Worm (Caenorhabditis elegans) whole organism, early embryonic: ENCODE data around the gene F14H3.6.

Experiments
- B0310.2 ChIP-seq: sonication (generic microtip); optimal IDR thresholded peaks from 2 replicates; lab custom pipeline; 2016; ENCODE audit warnings: mild to moderate bottlenecking, missing genetic modification characterization, missing compliant biosample characterization
- F13C5.2 ChIP-seq: sonication (generic microtip); optimal IDR thresholded peaks from 2 replicates; lab custom pipeline; 2017; ENCODE audit warnings: mild to moderate bottlenecking, missing genetic modification characterization, inconsistent platforms, missing compliant biosample characterization
- aly-1 ChIP-seq: sonication (generic microtip); optimal IDR thresholded peaks from 2 replicates; lab custom pipeline; 2016; ENCODE audit warnings: missing genetic modification characterization, missing compliant biosample characterization
- ama-1 ChIP-seq: fragments of 150-350 bp; optimal IDR thresholded peaks from 2 replicates; lab custom pipeline; 2014
- ceh-13 ChIP-seq: fragments of 200-800 bp; sonication (Bioruptor generic); optimal IDR thresholded peaks from 2 replicates; lab custom pipeline; 2018; ENCODE audit warnings: mild to moderate bottlenecking, missing genetic modification characterization, missing compliant biosample characterization
- ceh-36 ChIP-seq: sonication (generic microtip); optimal IDR thresholded peaks from 2 replicates; lab custom pipeline; 2016; ENCODE audit warnings: missing genetic modification characterization, inconsistent platforms, missing compliant biosample characterization
- ets-7 ChIP-seq: sonication (generic microtip); optimal IDR thresholded peaks from 2 replicates; lab custom pipeline; 2016; ENCODE audit warnings: missing genotype, missing genetic modification characterization, missing compliant biosample characterization
- flt-1 ChIP-seq: fragments of 200-800 bp; sonication (Bioruptor generic); IDR thresholded peaks from 2 replicates; pipeline ENCODE4 v1.3.6; 2022; ENCODE audit warnings: missing genetic modification characterization, missing compliant biosample characterization
- hmbx-1 ChIP-seq: sonication (generic microtip); optimal IDR thresholded peaks from 2 replicates; lab custom pipeline; 2016; ENCODE audit warnings: mild to moderate bottlenecking, missing genetic modification characterization, missing compliant biosample characterization
- hmg-4 ChIP-seq: fragments of 200-800 bp; sonication (Bioruptor generic); optimal IDR thresholded peaks from 2 replicates; lab custom pipeline; 2018; ENCODE audit warnings: mild to moderate bottlenecking, missing genetic modification characterization, missing compliant biosample characterization
- hnd-1 ChIP-seq: sonication (generic microtip); optimal IDR thresholded peaks from 2 replicates; lab custom pipeline; 2016; ENCODE audit warnings: missing genetic modification characterization, missing compliant biosample characterization
- pes-1 ChIP-seq: fragments of 200-800 bp; sonication (Bioruptor generic); IDR thresholded peaks from 2 replicates; pipeline ENCODE4 v1.3.6; 2022; ENCODE audit warnings: missing genetic modification reagents, missing genetic modification characterization, missing compliant biosample characterization
- scrt-1 ChIP-seq: fragments of 200-800 bp; sonication (Bioruptor generic); IDR thresholded peaks from 2 replicates; pipeline ENCODE4 v1.3.6; 2022; ENCODE audit warnings: missing genetic modification characterization, missing compliant biosample characterization
- sea-1 ChIP-seq: fragments of 200-800 bp; sonication (Bioruptor generic); conservative IDR thresholded peaks from 2 replicates; pipeline ENCODE4 v1.3.6; 2022; ENCODE audit warnings: missing genetic modification characterization, missing compliant biosample characterization
- tbx-11 ChIP-seq: fragments of 200-800 bp; sonication (Bioruptor generic); IDR thresholded peaks from 2 replicates; pipeline ENCODE4 v1.3.6; 2022; ENCODE audit warnings: missing genetic modification characterization, missing compliant biosample characterization
- tbx-37 ChIP-seq: fragments of 200-800 bp; sonication (Bioruptor generic); conservative IDR thresholded peaks from 2 replicates; pipeline ENCODE4 v1.3.6; 2022; ENCODE audit warnings: missing genetic modification reagents, missing genetic modification characterization, missing compliant biosample characterization
- tra-4 ChIP-seq: sonication (generic microtip); optimal IDR thresholded peaks from 2 replicates; lab custom pipeline; 2017; ENCODE audit warnings: missing genetic modification characterization, missing compliant biosample characterization

F14H3.6 gene

DNA sequence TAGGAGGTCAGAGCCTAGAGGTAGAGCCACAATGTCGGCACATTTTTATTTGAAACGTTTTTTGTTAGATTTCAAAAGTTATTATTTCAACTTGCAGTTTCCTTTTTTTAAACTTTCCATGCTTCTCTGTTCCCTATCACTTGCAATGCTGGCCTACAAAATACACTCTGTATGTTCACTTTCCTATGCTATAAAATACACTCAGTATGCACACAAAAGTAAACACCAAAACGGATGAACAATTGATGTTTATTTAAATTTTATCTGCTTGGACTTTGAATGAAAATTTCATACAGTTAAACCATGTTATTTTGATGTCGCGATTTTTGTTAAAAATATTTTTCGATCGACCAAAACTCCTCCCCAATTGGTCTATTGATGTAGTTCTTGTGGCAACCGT lies 22.0 kb upstream of the F14H3.6 start:
- TF ChIP-seq hnd-1 (tag; lab: Kevin White, UChicago): no peak
- TF ChIP-seq ets-7 (tag; lab: Kevin White, UChicago): no peak
- no peak for TF ChIP-seq scrt-1 (GFP tag; lab: Robert Waterston, UW)
- no peak for TF ChIP-seq tbx-11
- no peak for TF ChIP-seq ama-1 (lab: Kevin White, UChicago)
- TF ChIP-seq B0310.2 (tag; lab: Kevin White, UChicago): no peak
- TF ChIP-seq hmg-4 (GFP tag; lab: Kevin White, UChicago): no peak
- no peak for TF ChIP-seq ceh-13 (GFP tag; lab: Kevin White, UChicago)
- no peak for TF ChIP-seq pes-1
- no peak for TF ChIP-seq aly-1 (tag; lab: Kevin White, UChicago)
- TF ChIP-seq ceh-36 (tag; lab: Kevin White, UChicago): no peak
- TF ChIP-seq tbx-37: no peak
- TF ChIP-seq F13C5.2 (tag; lab: Kevin White, UChicago): no peak
- no peak for TF ChIP-seq flt-1 (GFP tag; lab: Robert Waterston, UW)

DNA sequence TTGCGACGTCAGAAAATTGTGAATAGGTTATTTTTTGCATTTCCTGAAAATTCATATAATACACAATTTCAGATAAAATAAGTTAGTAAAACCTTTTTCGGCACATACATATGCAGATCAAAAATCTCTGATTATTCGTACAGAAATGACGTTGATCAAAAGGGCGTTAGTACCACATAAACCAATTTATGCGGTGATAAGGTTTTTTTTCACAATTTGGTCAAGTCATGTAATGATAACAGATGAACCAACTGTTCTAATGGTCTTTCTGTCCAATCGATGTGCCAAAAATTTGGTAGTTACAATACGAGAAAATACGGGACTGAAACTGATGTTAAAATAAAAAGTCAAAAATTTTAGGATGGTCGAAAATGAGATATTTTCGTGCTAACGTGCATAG lies 21.3 kb upstream of the F14H3.6 start:
- TF ChIP-seq hmbx-1 (tag; lab: Kevin White, UChicago) (no peak), flt-1 (GFP tag; lab: Robert Waterston, UW) (no peak), hnd-1 (tag; lab: Kevin White, UChicago) (no peak)

DNA sequence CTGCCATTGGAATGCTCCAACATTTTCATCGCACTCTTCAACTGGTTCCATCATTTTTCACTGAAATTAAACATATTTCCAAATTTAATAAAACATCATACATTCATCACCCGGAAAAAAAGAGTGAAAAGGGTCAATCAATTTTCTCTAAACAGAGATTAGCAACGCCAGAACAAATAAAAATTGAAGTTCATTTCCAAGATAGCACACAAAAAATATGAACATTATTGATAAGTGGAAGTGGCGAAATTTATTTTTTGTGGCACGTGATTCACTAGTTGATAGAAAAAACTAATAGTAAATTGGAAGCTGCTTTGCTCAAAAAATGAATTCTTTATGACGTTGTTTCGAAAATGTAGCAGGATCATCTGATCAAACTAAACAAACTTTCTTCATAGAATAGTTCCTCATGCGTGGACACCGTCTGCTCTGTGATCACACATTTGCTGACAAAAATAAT lies 16.6 kb upstream of the F14H3.6 start, which contains the start of the genes F14H3.12 and srj-29:
Gene F14H3.12, minus strand, starts transcription at position 74 of the 460 bp plus-strand sequence.
Gene srj-29, plus strand, starts transcription at position 410 of the 460 bp plus-strand sequence.
- TF ChIP-seq aly-1 (tag; lab: Kevin White, UChicago) (no peak), ets-7 (tag; lab: Kevin White, UChicago) (no peak), tra-4 (tag; lab: Kevin White, UChicago) (no peak), flt-1 (GFP tag; lab: Robert Waterston, UW) (no peak), scrt-1 (GFP tag; lab: Robert Waterston, UW) (no peak), pes-1 (no peak), tbx-11 (no peak), F13C5.2 (tag; lab: Kevin White, UChicago) (no peak), hnd-1 (tag; lab: Kevin White, UChicago) (no peak), sea-1 (no peak)

DNA sequence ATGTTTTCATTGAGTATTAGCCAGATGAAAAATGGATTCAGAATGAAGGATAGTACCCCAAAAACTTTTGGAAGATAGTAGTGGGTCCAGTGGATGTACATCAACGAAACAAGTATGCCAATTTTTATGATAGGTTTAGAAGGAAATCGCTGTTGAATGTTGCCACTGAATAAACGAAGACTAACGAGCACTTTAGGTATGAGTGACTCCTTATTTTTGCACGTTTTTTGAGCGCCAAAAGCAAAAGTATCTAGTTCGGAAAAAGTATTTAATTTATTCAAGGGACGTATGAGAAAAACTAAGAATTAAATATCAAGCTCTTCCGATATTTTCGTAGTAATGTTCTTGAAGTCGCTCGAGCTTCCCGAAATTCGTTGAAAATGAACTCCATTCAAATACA lies 15.2 kb upstream of the F14H3.6 start, which contains the start of gene srj-10:
Gene srj-10, minus strand, starts transcription at position 101 of the 400 bp plus-strand sequence.
- TF ChIP-seq ets-7 (tag; lab: Kevin White, UChicago): no peak
- TF ChIP-seq ceh-36 (tag; lab: Kevin White, UChicago): no peak
- no peak for TF ChIP-seq hmbx-1 (tag; lab: Kevin White, UChicago)
- TF ChIP-seq ceh-13 (GFP tag; lab: Kevin White, UChicago): no peak
- TF ChIP-seq hmg-4 (GFP tag; lab: Kevin White, UChicago): no peak
- TF ChIP-seq hnd-1 (tag; lab: Kevin White, UChicago): no peak
- no peak for TF ChIP-seq ama-1 (lab: Kevin White, UChicago)
- no peak for TF ChIP-seq sea-1
- no peak for TF ChIP-seq flt-1 (GFP tag; lab: Robert Waterston, UW)

DNA sequence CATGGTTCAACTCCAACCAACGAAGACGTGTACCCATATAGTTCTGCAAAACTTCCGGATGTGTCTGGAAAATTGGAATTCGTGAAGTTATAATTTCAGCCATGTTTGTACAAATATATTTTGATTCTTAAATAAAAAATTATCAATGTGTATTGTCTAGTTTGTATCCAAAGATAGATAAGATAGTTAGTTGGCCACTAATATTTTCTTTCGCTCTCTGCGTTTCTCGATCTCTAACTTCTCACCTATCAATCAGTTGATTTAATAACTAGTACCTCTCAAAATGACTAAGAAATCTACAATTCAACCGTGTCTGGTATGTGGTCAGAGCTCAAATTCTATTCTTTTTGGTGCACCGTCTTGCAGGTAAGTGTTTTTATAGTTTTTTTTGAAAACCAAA lies 12.5 kb upstream of the F14H3.6 start, which contains the start of gene nhr-176:
Gene nhr-176, plus strand, starts transcription at position 159 of the 400 bp plus-strand sequence.
- TF ChIP-seq hmg-4 (GFP tag; lab: Kevin White, UChicago): no peak
- TF ChIP-seq aly-1 (tag; lab: Kevin White, UChicago): no peak
- TF ChIP-seq B0310.2 (tag; lab: Kevin White, UChicago): no peak
- no peak for TF ChIP-seq tra-4 (tag; lab: Kevin White, UChicago)
- TF ChIP-seq pes-1: no peak
- TF ChIP-seq ama-1 (lab: Kevin White, UChicago): no peak
- no peak for TF ChIP-seq ceh-36 (tag; lab: Kevin White, UChicago)
- TF ChIP-seq tbx-11: no peak
- no peak for TF ChIP-seq scrt-1 (GFP tag; lab: Robert Waterston, UW)

DNA sequence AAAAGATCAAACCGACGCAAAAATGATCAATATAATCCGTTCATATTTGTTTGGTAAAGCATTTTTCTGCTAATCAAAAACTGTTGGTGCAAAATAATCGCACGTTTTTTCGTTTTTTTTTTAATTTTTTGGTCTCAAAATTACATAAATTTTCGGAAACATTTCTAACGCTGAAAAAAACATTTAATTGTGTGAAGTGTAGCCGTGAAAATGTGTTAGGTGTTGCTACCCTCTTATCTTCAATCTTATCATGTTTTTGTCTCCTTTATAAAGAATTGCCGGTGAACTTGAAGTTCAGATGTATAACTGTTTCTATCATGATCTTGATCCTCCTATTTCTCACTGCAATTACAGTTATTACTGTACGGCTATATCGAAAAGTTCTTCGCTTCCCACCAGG lies 10.2 kb upstream of the F14H3.6 start, which contains the start of gene cyp-35D1:
Gene cyp-35D1, plus strand, starts transcription at position 301 of the 400 bp plus-strand sequence.
- TF ChIP-seq ets-7 (tag; lab: Kevin White, UChicago) (no peak), hnd-1 (tag; lab: Kevin White, UChicago) (no peak), flt-1 (GFP tag; lab: Robert Waterston, UW) (no peak), pes-1 (no peak), B0310.2 (tag; lab: Kevin White, UChicago) (no peak), scrt-1 (GFP tag; lab: Robert Waterston, UW) (no peak), ama-1 (lab: Kevin White, UChicago) (no peak), aly-1 (tag; lab: Kevin White, UChicago) (no peak), ceh-13 (GFP tag; lab: Kevin White, UChicago) (no peak), hmbx-1 (tag; lab: Kevin White, UChicago) (no peak), tra-4 (tag; lab: Kevin White, UChicago) (no peak), tbx-37 (no peak), tbx-11 (no peak), F13C5.2 (tag; lab: Kevin White, UChicago) (no peak), hmg-4 (GFP tag; lab: Kevin White, UChicago) (no peak), ceh-36 (tag; lab: Kevin White, UChicago) (no peak), sea-1 (no peak)

DNA sequence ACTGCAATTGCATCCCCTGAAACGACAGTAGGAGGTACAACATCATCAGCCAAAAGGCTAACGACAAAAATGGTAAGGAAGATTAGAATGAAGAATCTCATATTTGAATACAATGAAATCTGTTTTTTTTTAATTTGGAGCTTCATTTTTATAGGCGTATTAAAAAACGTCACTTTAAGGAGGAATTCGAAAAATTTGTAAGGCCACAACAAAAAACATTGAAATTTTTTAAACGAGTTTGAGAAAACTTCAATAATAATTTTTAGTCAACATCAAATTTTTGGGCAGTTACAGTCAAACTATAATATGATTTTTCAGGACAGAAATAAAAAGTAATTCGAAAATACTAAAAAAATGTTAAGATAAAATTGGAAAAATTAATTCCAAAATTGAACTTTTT lies 4.1 kb upstream of the F14H3.6 start, which contains the start of gene F14H3.14:
Gene F14H3.14, minus strand, starts transcription at position 101 of the 400 bp plus-strand sequence.
- TF ChIP-seq scrt-1 (GFP tag; lab: Robert Waterston, UW): no peak
- no peak for TF ChIP-seq B0310.2 (tag; lab: Kevin White, UChicago)
- TF ChIP-seq hnd-1 (tag; lab: Kevin White, UChicago): no peak
- no peak for TF ChIP-seq hmbx-1 (tag; lab: Kevin White, UChicago)
- TF ChIP-seq hmg-4 (GFP tag; lab: Kevin White, UChicago): no peak
- no peak for TF ChIP-seq ceh-13 (GFP tag; lab: Kevin White, UChicago)
- no peak for TF ChIP-seq tbx-37
- no peak for TF ChIP-seq aly-1 (tag; lab: Kevin White, UChicago)
- TF ChIP-seq ama-1 (lab: Kevin White, UChicago): no peak
- no peak for TF ChIP-seq tra-4 (tag; lab: Kevin White, UChicago)
- no peak for TF ChIP-seq pes-1
- TF ChIP-seq flt-1 (GFP tag; lab: Robert Waterston, UW): no peak
- no peak for TF ChIP-seq F13C5.2 (tag; lab: Kevin White, UChicago)
- no peak for TF ChIP-seq ceh-36 (tag; lab: Kevin White, UChicago)
- no peak for TF ChIP-seq sea-1
- TF ChIP-seq tbx-11: no peak
- no peak for TF ChIP-seq ets-7 (tag; lab: Kevin White, UChicago)
